Worm (Caenorhabditis elegans): Measurements from ENCODE around the gene C30H6.9.

Gene C30H6.9

DNA sequence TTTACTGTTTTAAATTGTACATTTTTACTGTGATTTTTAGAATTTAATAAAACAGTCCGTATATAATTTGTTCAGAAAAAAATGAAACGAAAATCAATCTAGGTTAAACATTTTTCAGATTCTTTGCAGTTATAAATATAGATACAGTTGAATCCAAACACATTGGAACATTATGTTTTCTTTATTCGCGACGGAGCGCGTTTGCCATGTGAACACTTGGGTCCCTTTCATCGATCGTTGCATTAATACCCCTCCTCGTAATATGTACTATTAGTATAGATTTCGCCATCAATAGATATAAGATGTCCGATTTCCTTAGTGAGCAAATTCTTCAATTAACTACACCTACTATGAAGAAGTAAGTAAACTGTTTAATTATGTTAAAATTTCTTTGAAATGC lies 44.9 kb downstream of the C30H6.9 start, which contains the start of gene C49C3.8:
Gene C49C3.8, plus strand, starts transcription at position 173 of the 400 bp plus-strand sequence.
- no peak for TF ChIP-seq sea-2 (GFP tag; optimal IDR thresholded peaks at IDR 0.05)
- TF ChIP-seq pha-4 (tag; optimal IDR thresholded peaks at IDR 0.05): peak; percentile 26
- peak; percentile 24 for TF ChIP-seq nfya-1 (tag; optimal IDR thresholded peaks at IDR 0.05; ENCODE audit: insufficient read depth)
- TF ChIP-seq egl-5 (tag; optimal IDR thresholded peaks at IDR 0.05): peak; percentile 14

DNA sequence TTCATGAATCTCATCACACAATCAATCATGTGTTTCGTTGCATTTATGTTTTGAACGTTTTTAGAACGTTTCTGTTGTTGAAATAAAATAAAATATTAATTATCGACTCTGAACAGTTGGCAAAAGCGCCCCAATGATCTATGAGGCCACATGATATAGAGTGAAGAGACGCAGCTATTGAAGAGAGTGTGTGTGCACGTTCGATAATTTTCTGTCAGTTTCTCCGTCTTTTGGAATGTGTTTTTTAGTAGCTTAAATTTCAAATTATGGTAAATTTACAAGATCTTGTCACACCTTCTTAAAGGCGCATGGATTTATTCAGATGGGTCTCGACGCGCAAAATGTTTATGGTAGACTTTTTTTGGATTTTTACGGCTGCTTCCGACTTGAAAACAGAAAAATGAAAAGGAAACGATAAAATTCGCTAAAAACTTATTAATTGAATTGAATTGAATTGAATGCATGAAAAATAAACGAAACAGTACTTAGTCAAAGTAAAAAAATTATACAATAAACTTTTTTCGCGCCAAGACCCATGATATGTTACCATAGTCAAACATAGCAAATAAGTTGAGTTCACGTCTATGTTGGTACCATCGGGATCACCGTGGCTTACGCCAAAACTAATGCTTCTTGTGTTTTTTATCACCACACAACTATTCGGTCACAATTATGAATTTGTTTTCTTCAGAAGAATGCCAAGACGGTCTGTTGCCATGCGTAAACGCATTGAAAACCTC lies 46.3 kb downstream of the C30H6.9 start, which contains the start of gene C49C3.15:
Gene C49C3.15, plus strand, starts transcription at position 690 of the 740 bp plus-strand sequence.
- TF ChIP-seq pha-4 (tag; optimal IDR thresholded peaks at IDR 0.05) (peak; percentile 40), nhr-23 (tag; optimal IDR thresholded peaks at IDR 0.05) (peak; percentile 17), elt-3 (tag; optimal IDR thresholded peaks at IDR 0.05) (no peak), skn-1 (tag; optimal IDR thresholded peaks at IDR 0.05) (no peak), elt-2 (tag; optimal IDR thresholded peaks at IDR 0.05) (peak; percentile 36), lin-39 (tag; optimal IDR thresholded peaks at IDR 0.05) (peak; percentile 12), mml-1 (tag; optimal IDR thresholded peaks at IDR 0.05) (no peak), eor-1 (tag; optimal IDR thresholded peaks at IDR 0.05) (no peak), hmg-11 (tag; optimal IDR thresholded peaks at IDR 0.05) (peak; percentile 45), unc-62 (GFP tag; optimal IDR thresholded peaks at IDR 0.05) (no peak), daf-12 (tag; optimal IDR thresholded peaks at IDR 0.05) (no peak), lsy-12 (tag; optimal IDR thresholded peaks at IDR 0.05) (no peak), tbx-2 (tag; optimal IDR thresholded peaks at IDR 0.05) (no peak), ceh-28 (tag; optimal IDR thresholded peaks at IDR 0.05) (no peak), snpc-4 (tag; optimal IDR thresholded peaks at IDR 0.05) (no peak), nfya-1 (tag; optimal IDR thresholded peaks at IDR 0.05; ENCODE audit: insufficient read depth) (peak; percentile 66), lin-15B (tag; optimal IDR thresholded peaks at IDR 0.05) (peak; percentile 53), egl-27 (tag; optimal IDR thresholded peaks at IDR 0.05) (no peak), nhr-77 (tag; optimal IDR thresholded peaks at IDR 0.05) (no peak), ceh-9 (tag; optimal IDR thresholded peaks at IDR 0.05) (no peak), egl-5 (tag; optimal IDR thresholded peaks at IDR 0.05) (no peak)

DNA sequence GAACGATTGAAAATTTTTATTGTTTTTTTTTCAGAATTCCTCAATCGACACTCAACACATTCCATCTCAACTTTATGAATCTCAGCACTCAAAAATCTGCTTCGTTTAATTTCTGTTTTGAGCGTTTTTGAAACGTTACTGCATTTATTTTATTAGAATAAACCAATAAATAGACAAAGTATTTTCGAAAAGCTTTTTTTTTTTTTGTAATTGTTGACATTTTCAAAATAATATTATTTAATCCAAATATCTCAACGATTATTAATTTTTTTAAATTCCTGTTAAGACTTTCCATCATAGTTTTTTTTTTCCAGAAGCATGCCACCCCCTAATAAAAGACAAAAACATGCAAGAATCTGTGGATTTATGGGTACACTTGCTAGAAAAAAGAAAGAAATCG lies 47.7 kb downstream of the C30H6.9 start, which contains the start of gene C49C3.7:
Gene C49C3.7, plus strand, starts transcription at position 301 of the 400 bp plus-strand sequence.
- TF ChIP-seq skn-1 (tag; optimal IDR thresholded peaks at IDR 0.05) (no peak), ceh-82 (tag; optimal IDR thresholded peaks at IDR 0.05) (no peak), fos-1 (tag; optimal IDR thresholded peaks at IDR 0.05) (no peak), pha-4 (tag; optimal IDR thresholded peaks at IDR 0.05) (no peak), hmg-11 (tag; optimal IDR thresholded peaks at IDR 0.05) (no peak), nhr-28 (tag; optimal IDR thresholded peaks at IDR 0.05) (no peak), elt-1 (tag; optimal IDR thresholded peaks at IDR 0.05) (no peak), tbx-2 (tag; optimal IDR thresholded peaks at IDR 0.05) (no peak), elt-3 (tag; optimal IDR thresholded peaks at IDR 0.05) (no peak), ceh-28 (tag; optimal IDR thresholded peaks at IDR 0.05) (no peak), ZK546.5 (tag; optimal IDR thresholded peaks at IDR 0.05) (no peak), fkh-2 (tag; optimal IDR thresholded peaks at IDR 0.05) (no peak), mml-1 (tag; optimal IDR thresholded peaks at IDR 0.05) (no peak), ceh-9 (tag; optimal IDR thresholded peaks at IDR 0.05) (no peak), elt-2 (tag; optimal IDR thresholded peaks at IDR 0.05) (no peak)

DNA sequence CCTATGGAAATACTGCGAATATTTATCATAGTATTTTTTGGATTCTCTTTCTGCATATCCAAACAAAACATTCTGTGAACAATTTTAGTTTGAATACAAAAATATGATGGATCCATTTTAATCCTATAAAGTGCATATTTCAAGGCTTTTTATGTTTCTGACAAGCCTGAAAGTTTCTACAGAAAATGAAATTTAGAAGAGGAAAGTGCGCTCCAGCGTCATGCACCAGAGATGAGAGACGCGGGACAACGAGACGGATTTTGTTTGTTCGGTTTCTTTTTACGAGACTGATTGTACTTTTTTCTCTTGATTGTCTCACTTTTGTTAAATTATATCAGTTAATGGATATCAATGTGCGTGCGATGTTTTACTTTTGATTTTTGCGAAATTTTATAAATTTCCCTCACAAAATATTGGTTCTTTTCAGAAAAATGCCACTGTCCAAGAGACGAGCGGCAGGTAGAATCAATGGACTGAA lies 48.8 kb downstream of the C30H6.9 start, which contains the start of gene C49C3.6:
Gene C49C3.6, plus strand, starts transcription at position 428 of the 478 bp plus-strand sequence.
- TF ChIP-seq tbx-2 (tag; optimal IDR thresholded peaks at IDR 0.05): no peak
- TF ChIP-seq lin-15B (tag; optimal IDR thresholded peaks at IDR 0.05): peak; percentile 49
- no peak for TF ChIP-seq egl-27 (tag; optimal IDR thresholded peaks at IDR 0.05)
- TF ChIP-seq nhr-43 (tag; optimal IDR thresholded peaks at IDR 0.05; ENCODE audit: poor library complexity, severe bottlenecking): no peak
- TF ChIP-seq ceh-16 (tag; optimal IDR thresholded peaks at IDR 0.05): no peak
- TF ChIP-seq pha-4 (tag; optimal IDR thresholded peaks at IDR 0.05): peak; percentile 33
- TF ChIP-seq nfya-1 (tag; optimal IDR thresholded peaks at IDR 0.05; ENCODE audit: insufficient read depth): peak; percentile 49
- TF ChIP-seq R02D3.7 (tag; optimal IDR thresholded peaks at IDR 0.05): no peak
- TF ChIP-seq hmg-11 (tag; optimal IDR thresholded peaks at IDR 0.05): peak; percentile 56
- TF ChIP-seq ceh-82 (tag; optimal IDR thresholded peaks at IDR 0.05): no peak
- no peak for TF ChIP-seq nhr-76 (tag; optimal IDR thresholded peaks at IDR 0.05)
- TF ChIP-seq lin-39 (tag; optimal IDR thresholded peaks at IDR 0.05): no peak
- no peak for TF ChIP-seq unc-62 (GFP tag; optimal IDR thresholded peaks at IDR 0.05)
- no peak for TF ChIP-seq sea-2 (GFP tag; optimal IDR thresholded peaks at IDR 0.05)
- no peak for TF ChIP-seq snpc-4 (tag; optimal IDR thresholded peaks at IDR 0.05)
- no peak for TF ChIP-seq unc-39 (tag; optimal IDR thresholded peaks at IDR 0.05)
- TF ChIP-seq nhr-12 (tag; optimal IDR thresholded peaks at IDR 0.05): no peak

Data from whole organism, L3 larva.